Fruit fly (Drosophila melanogaster): ENCODE results near the gene CG10336.

Gene CG10336

DNA sequence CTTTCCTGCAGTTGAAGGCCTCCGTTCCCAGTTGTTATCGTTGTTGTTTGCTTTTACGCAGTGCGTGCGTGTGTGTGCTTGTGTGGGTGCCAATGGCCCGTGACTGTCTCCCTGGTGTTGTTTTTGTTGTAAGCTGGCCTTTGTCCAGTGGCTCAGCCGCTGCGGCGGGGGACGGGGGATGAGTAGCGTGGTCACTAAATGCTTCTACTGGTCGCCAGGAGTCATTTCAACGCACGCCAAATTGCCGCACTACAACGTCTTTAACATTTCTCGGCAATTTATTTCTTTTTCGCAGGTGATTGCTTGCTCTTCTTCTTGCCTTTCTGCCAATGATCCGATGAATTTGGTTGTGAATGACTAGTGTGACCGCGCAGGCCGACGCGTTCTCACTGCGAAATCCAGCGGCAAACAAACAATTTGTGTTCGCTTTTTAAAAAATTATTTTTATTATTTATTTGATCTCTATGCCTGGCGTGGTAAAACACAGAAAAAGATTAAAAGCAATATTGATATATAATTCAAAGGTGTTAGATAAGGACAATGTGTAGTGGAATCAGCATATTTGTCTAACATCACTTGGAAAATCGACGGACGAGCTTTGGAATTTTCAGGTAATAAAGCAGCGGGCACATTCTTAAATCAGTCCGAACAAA lies 19.0 kb downstream of the CG10336 start, which contains the start of the genes Faf2 and Grip71 (continued):
- TF ChIP-seq Hsf (GFP tag; optimal IDR thresholded peaks at IDR 0.05) (peak; percentile 94), E2f2 (GFP tag; IDR thresholded peaks at IDR 0.05) (peak; percentile 86), ac (GFP tag; optimal IDR thresholded peaks at IDR 0.05) (peak; percentile 30), emc (GFP tag; optimal IDR thresholded peaks at IDR 0.05) (peak; percentile 71), CG12236 (GFP tag; optimal IDR thresholded peaks at IDR 0.05) (no peak), CG11723 (GFP tag; optimal IDR thresholded peaks at IDR 0.05) (peak; percentile 75), CG32532 (GFP tag; IDR thresholded peaks at IDR 0.05) (peak; percentile 96), NfI (GFP tag; optimal IDR thresholded peaks at IDR 0.05) (peak; percentile 92), CG11093 (GFP tag; IDR thresholded peaks at IDR 0.05) (peak; percentile 96), al (GFP tag; IDR thresholded peaks at IDR 0.05) (peak; percentile 95), tio (GFP tag; optimal IDR thresholded peaks at IDR 0.05) (peak; percentile 93), kah (GFP tag; optimal IDR thresholded peaks at IDR 0.05) (peak; percentile 13), CG15514 (GFP tag; optimal IDR thresholded peaks at IDR 0.05) (peak; percentile 90), ara (GFP tag; IDR thresholded peaks at IDR 0.05) (peak; percentile 94), Awh (GFP tag; IDR thresholded peaks at IDR 0.05) (peak; percentile 94), CG12942 (GFP tag; optimal IDR thresholded peaks at IDR 0.05) (peak; percentile 93), nerfin-2 (GFP tag; IDR thresholded peaks at IDR 0.05; ENCODE audit: partially characterized antibody) (no peak), CG9727 (GFP tag; optimal IDR thresholded peaks at IDR 0.05) (peak; percentile 88), zf30C (GFP tag; optimal IDR thresholded peaks at IDR 0.05) (no peak), pum (GFP tag; optimal IDR thresholded peaks at IDR 0.05) (peak; percentile 94), slbo (GFP tag; IDR thresholded peaks at IDR 0.05) (peak; percentile 98), CG8478 (optimal IDR thresholded peaks at IDR 0.05) (peak; percentile 80), ems (GFP tag; optimal IDR thresholded peaks at IDR 0.05) (peak; percentile 90), CG12071 (GFP tag; optimal IDR thresholded peaks at IDR 0.05) (peak; percentile 41), CG11085 (GFP tag; IDR thresholded peaks at IDR 0.05) (peak; percentile 95), Dip3 (GFP tag; optimal IDR thresholded peaks at IDR 0.05) (peak; percentile 86), D19A (tag; optimal IDR thresholded peaks at IDR 0.05) (peak; percentile 74), CG3065 (GFP tag; optimal IDR thresholded peaks at IDR 0.05) (peak; percentile 74), Ssrp (tag; optimal IDR thresholded peaks at IDR 0.05) (peak; percentile 95), hbn (GFP tag; IDR thresholded peaks at IDR 0.05; ENCODE audit: partially characterized antibody) (peak; percentile 32; the same call in 1 of the 2 replicates), sd (tag; optimal IDR thresholded peaks at IDR 0.05) (peak; percentile 83), CG6272 (GFP tag; IDR thresholded peaks at IDR 0.05) (peak; percentile 96), CG42726 (GFP tag; IDR thresholded peaks at IDR 0.05; ENCODE audit: partially characterized antibody) (no peak), shn (GFP tag; optimal IDR thresholded peaks at IDR 0.05) (peak; percentile 78), gfzf (GFP tag; optimal IDR thresholded peaks at IDR 0.05) (peak; percentile 86), yki (optimal IDR thresholded peaks at IDR 0.05) (no peak), Six4 (GFP tag; optimal IDR thresholded peaks at IDR 0.05) (peak; percentile 71), CG6689 (GFP tag; IDR thresholded peaks at IDR 0.05) (peak; percentile 95), bowl (GFP tag; IDR thresholded peaks at IDR 0.05) (peak; percentile 75; the same call in 1 of the 2 replicates), ttk (GFP tag; IDR thresholded peaks at IDR 0.05) (peak; percentile 96), tin (GFP tag; optimal IDR thresholded peaks at IDR 0.05) (peak; percentile 88), maf-S (GFP tag; optimal IDR thresholded peaks at IDR 0.05) (peak; percentile 81), pnt (GFP tag; optimal IDR thresholded peaks at IDR 0.05) (peak; percentile 90), CG31224 (GFP tag; IDR thresholded peaks at IDR 0.05) (peak; percentile 91), Max (GFP tag; optimal IDR thresholded peaks at IDR 0.05) (peak; percentile 79), CG9609 (GFP tag; optimal IDR thresholded peaks at IDR 0.05) (peak; percentile 83), CG7271 (tag; optimal IDR thresholded peaks at IDR 0.05) (peak; percentile 71), Nf-YA (GFP tag; IDR thresholded peaks at IDR 0.05) (peak; percentile 84), slou (GFP tag; optimal IDR thresholded peaks at IDR 0.05) (peak; percentile 89), CG14965 (GFP tag; optimal IDR thresholded peaks at IDR 0.05; ENCODE audit: borderline replicate concordance) (no peak), chm (GFP tag; IDR thresholded peaks at IDR 0.05) (peak; percentile 86)
